Worm (Caenorhabditis elegans) whole organism, L4 larva: Measurements from ENCODE around the gene pptr-1.

Source experiments
- F49E8.2 ChIP-seq: sonication (generic microtip); optimal IDR thresholded peaks from 2 replicates; lab custom pipeline; 2016; ENCODE audit warnings: missing compliant biosample characterization, mild to moderate bottlenecking, missing genetic modification characterization, borderline replicate concordance
- cey-2 ChIP-seq: sonication (generic microtip); optimal IDR thresholded peaks from 3 replicates; lab custom pipeline; 2017; ENCODE audit warnings: missing genetic modification characterization, mild to moderate bottlenecking, missing compliant biosample characterization, antibody characterized with exemption, borderline replicate concordance; ENCODE audit not compliant: insufficient read depth
- fos-1 ChIP-seq: fragments of 150-350 bp; optimal IDR thresholded peaks from 2 replicates; lab custom pipeline; 2014; ENCODE audit warnings: missing biosample characterization, missing genetic modification characterization
- mdl-1 ChIP-seq, 2 experiments: fragments of 150-350 bp in 1 of 2; sonication (generic microtip) in 1 of 2; optimal IDR thresholded peaks; 2 replicates each; lab custom pipeline; 2014 to 2017; ENCODE audit warnings: missing biosample characterization in 2 of 2, missing genetic modification characterization in 2 of 2
- rbr-2 ChIP-seq: sonication (generic microtip); optimal IDR thresholded peaks from 2 replicates; lab custom pipeline; 2016; ENCODE audit warnings: missing genotype, missing genetic modification characterization, missing compliant biosample characterization
- zfp-2 ChIP-seq: sonication (generic microtip); optimal IDR thresholded peaks from 2 replicates; lab custom pipeline; 2016; ENCODE audit warnings: mild to moderate bottlenecking, missing genetic modification characterization, missing compliant biosample characterization
- ztf-11 ChIP-seq: fragments of 150-350 bp; optimal IDR thresholded peaks from 2 replicates; lab custom pipeline; 2014; ENCODE audit warnings: missing biosample characterization, missing genetic modification characterization

- TF ChIP-seq rbr-2 (tag; lab: Kevin White, UChicago) (no peak), F49E8.2 (no peak), mdl-1 (tag; optimal IDR thresholded peaks at IDR 0.05; lab: Kevin White, UChicago) (no peak), cey-2 (tag; lab: Kevin White, UChicago) (no peak), ztf-11 (tag; lab: Kevin White, UChicago) (no peak), fos-1 (no peak), zfp-2 (no peak)
Observed at ce11 chrV:16377849-16378248, 20.5 kb downstream of the pptr-1 start, which contains the start of gene F13A7.1.
